Worm (Caenorhabditis elegans) whole organism, L2 larva: ENCODE results near the gene ZK673.5.

Experiments
- C34F6.9 ChIP-seq: fragments of 150-350 bp; optimal IDR thresholded peaks from 2 replicates; lab custom pipeline; 2014; ENCODE audit warnings: missing biosample characterization, missing genetic modification characterization
- F13H6.1 ChIP-seq: sonication (generic microtip); optimal IDR thresholded peaks from 2 replicates; lab custom pipeline; 2016; ENCODE audit warnings: missing genetic modification characterization, missing compliant biosample characterization
- R02D3.7 ChIP-seq: fragments of 150-350 bp; optimal IDR thresholded peaks from 2 replicates; lab custom pipeline; 2014; ENCODE audit warnings: missing biosample characterization, missing genetic modification characterization
- Y55F3AM.14 ChIP-seq: fragments of 200-800 bp; sonication (Bioruptor generic); optimal IDR thresholded peaks from 2 replicates; lab custom pipeline; 2018; ENCODE audit warnings: mild to moderate bottlenecking, missing genetic modification characterization, missing compliant biosample characterization
- ZK546.5 ChIP-seq: sonication (generic microtip); optimal IDR thresholded peaks from 2 replicates; lab custom pipeline; 2017; ENCODE audit warnings: missing biosample characterization, missing genetic modification characterization
- alr-1 ChIP-seq: fragments of 150-350 bp; optimal IDR thresholded peaks from 2 replicates; lab custom pipeline; 2014; ENCODE audit warnings: missing biosample characterization, missing genetic modification characterization
- ama-1 ChIP-seq: fragments of 150-350 bp; optimal IDR thresholded peaks from 2 replicates; lab custom pipeline; 2018; ENCODE audit warnings: inconsistent platforms
- blmp-1 ChIP-seq: sonication (generic microtip); optimal IDR thresholded peaks from 2 replicates; lab custom pipeline; 2017; ENCODE audit warnings: missing genetic modification characterization, mild to moderate bottlenecking, missing compliant biosample characterization, antibody characterized with exemption, moderate library complexity; ENCODE audit not compliant: insufficient read depth
- ceh-16 ChIP-seq: fragments of 150-350 bp; optimal IDR thresholded peaks from 2 replicates; lab custom pipeline; 2014; ENCODE audit warnings: missing biosample characterization, missing genetic modification characterization
- crh-2 ChIP-seq: sonication (generic microtip); optimal IDR thresholded peaks from 2 replicates; lab custom pipeline; 2017; ENCODE audit warnings: missing biosample characterization, missing genetic modification characterization
- dmd-4 ChIP-seq: sonication (generic microtip); optimal IDR thresholded peaks from 2 replicates; lab custom pipeline; 2017; ENCODE audit warnings: missing biosample characterization, missing genetic modification characterization
- egl-27 ChIP-seq: sonication (generic microtip); optimal IDR thresholded peaks from 3 replicates; lab custom pipeline; 2017; ENCODE audit warnings: missing biosample characterization, missing genetic modification reagents, missing genetic modification characterization
- elt-1 ChIP-seq: fragments of 150-350 bp; optimal IDR thresholded peaks from 2 replicates; lab custom pipeline; 2014; ENCODE audit warnings: missing biosample characterization, missing genetic modification characterization
- elt-3 ChIP-seq: sonication (generic microtip); optimal IDR thresholded peaks from 2 replicates; lab custom pipeline; 2017; ENCODE audit warnings: missing biosample characterization, missing genetic modification characterization
- fos-1 ChIP-seq: fragments of 150-350 bp; optimal IDR thresholded peaks from 2 replicates; lab custom pipeline; 2014; ENCODE audit warnings: missing biosample characterization, missing genetic modification characterization
- gmeb-1 ChIP-seq: fragments of 150-350 bp; optimal IDR thresholded peaks from 2 replicates; lab custom pipeline; 2014; ENCODE audit warnings: missing biosample characterization, missing genetic modification characterization
- lin-13 ChIP-seq: fragments of 150-350 bp; optimal IDR thresholded peaks from 2 replicates; lab custom pipeline; 2014; ENCODE audit warnings: missing biosample characterization, missing genetic modification reagents, missing genetic modification characterization
- lin-39 ChIP-seq: fragments of 150-350 bp; optimal IDR thresholded peaks from 2 replicates; lab custom pipeline; 2014; ENCODE audit warnings: missing biosample characterization, missing genetic modification reagents, missing genetic modification characterization
- lsy-2 ChIP-seq, 2 experiments: fragments of 150-350 bp in 1 of 2; sonication (generic microtip) in 1 of 2; optimal IDR thresholded peaks; 2 replicates each; lab custom pipeline; 2014 to 2017; ENCODE audit warnings: missing biosample characterization in 2 of 2, missing genetic modification characterization in 2 of 2
- mab-5 ChIP-seq: fragments of 150-350 bp; optimal IDR thresholded peaks from 2 replicates; lab custom pipeline; 2014; ENCODE audit warnings: missing biosample characterization, missing genetic modification characterization
- mbf-1 ChIP-seq: sonication (generic microtip); optimal IDR thresholded peaks from 2 replicates; lab custom pipeline; 2017; ENCODE audit warnings: missing biosample characterization, missing genetic modification characterization
- mdl-1 ChIP-seq, 2 experiments: fragments of 150-350 bp in 1 of 2; sonication (generic microtip) in 1 of 2; optimal IDR thresholded peaks; 2 replicates each; lab custom pipeline; 2017; ENCODE audit warnings: missing biosample characterization in 2 of 2, missing genetic modification characterization in 2 of 2
- nhr-10 ChIP-seq: sonication (generic microtip); optimal IDR thresholded peaks from 2 replicates; lab custom pipeline; 2017; ENCODE audit warnings: missing biosample characterization, missing genetic modification characterization
- nhr-11 ChIP-seq: fragments of 150-350 bp; optimal IDR thresholded peaks from 2 replicates; lab custom pipeline; 2014; ENCODE audit warnings: missing biosample characterization, missing genetic modification characterization
- nhr-12 ChIP-seq: fragments of 150-350 bp; optimal IDR thresholded peaks from 2 replicates; lab custom pipeline; 2014; ENCODE audit warnings: missing biosample characterization, missing genetic modification characterization
- nhr-129 ChIP-seq: fragments of 150-350 bp; optimal IDR thresholded peaks from 2 replicates; lab custom pipeline; 2014; ENCODE audit warnings: missing biosample characterization, missing genetic modification characterization
- nhr-21 ChIP-seq: fragments of 150-350 bp; optimal IDR thresholded peaks from 2 replicates; lab custom pipeline; 2014; ENCODE audit warnings: missing biosample characterization, missing genetic modification characterization
- nhr-237 ChIP-seq: fragments of 150-350 bp; optimal IDR thresholded peaks from 2 replicates; lab custom pipeline; 2014; ENCODE audit warnings: missing biosample characterization, missing genetic modification characterization
- nhr-25 ChIP-seq: fragments of 150-350 bp; sonication (generic microtip); optimal IDR thresholded peaks from 3 replicates; lab custom pipeline; 2014; ENCODE audit warnings: missing biosample characterization, missing genetic modification characterization
- nhr-6 ChIP-seq: fragments of 150-350 bp; optimal IDR thresholded peaks from 2 replicates; lab custom pipeline; 2014; ENCODE audit warnings: missing biosample characterization, missing genetic modification characterization
- nhr-77 ChIP-seq: fragments of 150-350 bp; optimal IDR thresholded peaks from 2 replicates; lab custom pipeline; 2014; ENCODE audit warnings: missing biosample characterization, missing genetic modification characterization
- peb-1 ChIP-seq: fragments of 150-350 bp; optimal IDR thresholded peaks from 2 replicates; lab custom pipeline; 2014; ENCODE audit warnings: missing biosample characterization, missing genetic modification characterization
- sem-4 ChIP-seq: fragments of 150-350 bp; optimal IDR thresholded peaks from 2 replicates; lab custom pipeline; 2014; ENCODE audit warnings: missing biosample characterization, missing genetic modification reagents, missing genetic modification characterization
- skn-1 ChIP-seq: sonication (generic microtip); optimal IDR thresholded peaks from 2 replicates; lab custom pipeline; 2017; ENCODE audit warnings: missing biosample characterization, missing genetic modification characterization
- sma-3 ChIP-seq: sonication (generic microtip); optimal IDR thresholded peaks from 2 replicates; lab custom pipeline; 2016; ENCODE audit warnings: missing genetic modification reagents, missing genetic modification characterization, missing compliant biosample characterization
- sma-9 ChIP-seq, 2 experiments: fragments of 150-350 bp in 1 of 2; sonication (generic microtip) in 1 of 2; optimal IDR thresholded peaks; 2 replicates each; lab custom pipeline; 2014 to 2016; ENCODE audit warnings: missing genetic modification characterization in 2 of 2, mild to moderate bottlenecking in 1 of 2, missing biosample characterization in 1 of 2, missing compliant biosample characterization in 1 of 2, missing genetic modification reagents in 1 of 2, moderate library complexity in 1 of 2
- snpc-4 ChIP-seq: fragments of 150-350 bp; optimal IDR thresholded peaks from 2 replicates; lab custom pipeline; 2014; ENCODE audit warnings: missing biosample characterization, missing genetic modification characterization
- unc-39 ChIP-seq: fragments of 150-350 bp; optimal IDR thresholded peaks from 2 replicates; lab custom pipeline; 2014; ENCODE audit warnings: missing biosample characterization, missing genetic modification characterization
- unc-55 ChIP-seq: fragments of 150-350 bp; sonication (generic microtip); optimal IDR thresholded peaks from 3 replicates; lab custom pipeline; 2014; ENCODE audit warnings: missing biosample characterization, missing genetic modification reagents, missing genetic modification characterization
- zag-1 ChIP-seq: fragments of 150-350 bp; optimal IDR thresholded peaks from 2 replicates; lab custom pipeline; 2014; ENCODE audit warnings: missing biosample characterization, missing genetic modification characterization
- ztf-1 ChIP-seq: fragments of 200-800 bp; sonication (Bioruptor generic); conservative IDR thresholded peaks from 2 replicates; pipeline ENCODE4 v1.3.6; 2022; ENCODE audit warnings: missing genetic modification characterization, missing compliant biosample characterization
- ztf-4 ChIP-seq: fragments of 150-350 bp; optimal IDR thresholded peaks from 2 replicates; lab custom pipeline; 2014; ENCODE audit warnings: missing biosample characterization, missing genetic modification characterization

The ZK673.5 gene

DNA sequence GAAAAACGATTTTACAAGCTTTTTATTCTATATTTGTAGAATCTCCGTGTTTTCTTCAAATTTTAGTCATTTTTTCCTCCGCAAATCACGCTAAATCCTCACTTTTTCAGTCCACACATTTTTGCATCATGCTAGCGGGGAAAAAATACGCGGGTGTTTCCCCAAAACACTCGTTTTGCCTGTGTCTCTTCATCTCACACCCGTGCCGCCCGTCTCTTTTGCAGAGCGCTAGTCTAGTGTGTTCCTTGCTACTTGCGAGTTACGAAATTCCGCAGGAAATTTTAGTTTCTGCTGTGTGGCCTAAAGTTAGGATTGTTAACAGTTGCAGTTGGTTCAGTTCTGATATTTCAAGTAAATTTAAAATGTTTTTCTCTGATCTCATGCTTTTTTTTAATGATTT is 15.6 kb upstream of the ZK673.5 start (continued):
- TF ChIP-seq snpc-4 (no peak), lin-39 (tag; lab: Kevin White, UChicago) (no peak), nhr-129 (peak; percentile 97), mbf-1 (no peak), sma-9 (GFP tag; optimal IDR thresholded peaks at IDR 0.05; lab: Kevin White, UChicago) (peak; percentile 83), sma-9 (tag; optimal IDR thresholded peaks at IDR 0.05; lab: Kevin White, UChicago) (no peak), unc-39 (tag; lab: Kevin White, UChicago) (no peak), nhr-25 (tag; lab: Kevin White, UChicago) (no peak), Y55F3AM.14 (GFP tag; lab: Kevin White, UChicago) (no peak)

DNA sequence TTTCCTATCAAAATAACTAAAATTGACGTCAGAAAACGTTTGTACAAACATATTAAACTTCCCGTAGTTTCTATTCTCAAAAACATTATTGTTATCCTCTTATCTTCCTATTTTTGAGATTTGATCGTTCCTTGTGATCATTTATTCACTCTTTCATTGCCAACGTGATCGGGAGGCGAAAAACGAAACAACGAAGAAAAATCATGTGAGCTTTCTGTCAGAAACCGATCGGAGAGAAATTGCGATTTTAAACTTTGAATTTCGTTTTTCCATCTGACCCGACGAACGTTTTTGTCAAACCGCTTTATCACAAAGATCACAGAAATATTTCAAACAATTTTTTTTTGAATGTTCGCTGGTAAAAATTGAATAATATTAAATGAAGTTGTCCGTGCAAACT is 15.0 kb upstream of the ZK673.5 start:
- peak; percentile 15 for TF ChIP-seq C34F6.9 (tag; lab: Kevin White, UChicago)
- TF ChIP-seq sem-4 = peak; percentile 21
- peak; percentile 48 for TF ChIP-seq nhr-21 (tag; lab: Kevin White, UChicago)
- TF ChIP-seq nhr-25 (tag; lab: Kevin White, UChicago) = peak; percentile 23
- TF ChIP-seq crh-2 (tag; lab: Kevin White, UChicago) = peak; percentile 59
- TF ChIP-seq gmeb-1 = no peak
- no peak for TF ChIP-seq ceh-16 (tag; lab: Kevin White, UChicago)
- TF ChIP-seq nhr-6 (tag; lab: Kevin White, UChicago) = peak; percentile 48
- TF ChIP-seq lsy-2 (tag; optimal IDR thresholded peaks at IDR 0.05; lab: Kevin White, UChicago) = peak in 1 of 2 experiments; percentile 19
- peak; percentile 41 for TF ChIP-seq sma-3
- peak; percentile 54 for TF ChIP-seq ama-1
- TF ChIP-seq nhr-77 (tag; lab: Kevin White, UChicago) = no peak
- TF ChIP-seq blmp-1 (tag; lab: Kevin White, UChicago) = peak; percentile 61
- no peak for TF ChIP-seq egl-27 (tag; lab: Kevin White, UChicago)
- no peak for TF ChIP-seq mdl-1 (tag; optimal IDR thresholded peaks at IDR 0.05; lab: Kevin White, UChicago)
- peak; percentile 86 for TF ChIP-seq sma-9 (GFP tag; optimal IDR thresholded peaks at IDR 0.05; lab: Kevin White, UChicago)
- no peak for TF ChIP-seq sma-9 (tag; optimal IDR thresholded peaks at IDR 0.05; lab: Kevin White, UChicago)
- TF ChIP-seq zag-1 (tag; lab: Kevin White, UChicago) = no peak
- peak; percentile 43 for TF ChIP-seq ztf-4 (tag; lab: Kevin White, UChicago)
- TF ChIP-seq mbf-1 = no peak
- peak; percentile 83 for TF ChIP-seq nhr-129

ce11 chrII:10446814-10447213 is 14.5 kb upstream of the ZK673.5 start:
- TF ChIP-seq dmd-4 (tag; lab: Kevin White, UChicago) (no peak), nhr-11 (peak; percentile 3)
- TF ChIP-seq, all 48 proteins: peak for 1

DNA sequence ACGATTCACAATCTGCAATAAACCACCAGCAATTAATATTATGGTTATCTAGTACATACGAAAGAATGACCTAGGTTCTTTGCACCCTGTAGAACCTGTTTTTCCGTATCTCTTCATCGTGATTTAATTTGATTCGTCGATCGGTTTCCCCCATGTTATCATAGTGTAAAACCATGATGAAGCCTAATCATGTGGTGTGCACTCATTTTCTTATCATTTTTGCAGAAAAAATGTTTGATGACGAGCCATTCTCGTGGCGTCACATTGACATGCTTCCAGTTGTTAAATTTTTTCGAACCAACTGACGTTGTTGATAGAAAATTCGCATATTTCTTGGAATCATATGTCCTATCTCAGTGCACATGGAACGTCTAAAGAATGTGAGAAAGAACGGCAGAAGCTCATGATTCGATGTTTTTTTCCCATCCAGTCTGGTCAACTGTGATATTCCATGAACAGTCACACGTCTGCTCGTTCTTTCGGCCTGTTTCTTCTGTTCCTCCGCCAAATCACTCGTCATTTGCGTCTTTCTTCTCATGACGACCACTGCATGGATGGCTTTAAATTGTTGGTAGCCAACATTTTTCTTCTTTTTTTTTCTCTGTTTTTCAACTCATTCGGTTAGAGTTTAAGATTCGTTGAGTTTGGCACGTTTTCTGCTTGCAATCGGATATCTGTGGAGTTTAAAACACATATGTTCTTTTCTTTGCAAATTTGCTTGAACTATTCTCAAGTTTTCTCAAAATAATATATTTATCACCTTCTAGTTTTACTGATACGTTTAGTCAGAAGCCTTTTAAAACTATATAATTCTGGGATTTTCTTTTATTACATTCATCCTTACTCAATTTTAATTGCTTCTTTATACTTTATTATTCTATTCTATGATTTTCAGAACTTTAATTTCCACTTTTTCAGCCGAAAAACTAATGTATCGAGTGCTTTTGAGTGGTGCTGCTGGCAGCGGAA is 13.7 kb upstream of the ZK673.5 start, which contains the start of gene ZK673.2:
ZK673.2 (plus strand) TSS at position 919 of the 969 bp plus-strand sequence.
- TF ChIP-seq F13H6.1 (tag; lab: Kevin White, UChicago) (peak; percentile 12), ceh-16 (tag; lab: Kevin White, UChicago) (no peak), ama-1 (peak; percentile 6), lin-39 (tag; lab: Kevin White, UChicago) (no peak), mdl-1 (tag; optimal IDR thresholded peaks at IDR 0.05; lab: Kevin White, UChicago) (peak in 1 of 2 experiments; percentile 68), ZK546.5 (no peak), fos-1 (peak; percentile 85), nhr-25 (tag; lab: Kevin White, UChicago) (peak; percentile 88), elt-3 (tag; lab: Kevin White, UChicago) (no peak), mab-5 (no peak), crh-2 (tag; lab: Kevin White, UChicago) (peak; percentile 60), elt-1 (tag; lab: Kevin White, UChicago) (no peak), nhr-21 (tag; lab: Kevin White, UChicago) (peak; percentile 83), unc-39 (tag; lab: Kevin White, UChicago) (no peak), blmp-1 (tag; lab: Kevin White, UChicago) (peak; percentile 45), lsy-2 (tag; optimal IDR thresholded peaks at IDR 0.05; lab: Kevin White, UChicago) (peak in 1 of 2 experiments; percentile 32), lin-13 (no peak), zag-1 (tag; lab: Kevin White, UChicago) (no peak), sem-4 (no peak), R02D3.7 (tag; lab: Kevin White, UChicago) (no peak), peb-1 (tag; lab: Kevin White, UChicago) (no peak), unc-55 (no peak), gmeb-1 (peak; percentile 71), Y55F3AM.14 (GFP tag; lab: Kevin White, UChicago) (peak; percentile 55), nhr-129 (peak; percentile 56), nhr-12 (tag; lab: Kevin White, UChicago) (no peak), sma-9 (GFP tag; optimal IDR thresholded peaks at IDR 0.05; lab: Kevin White, UChicago) (peak; percentile 79), sma-9 (tag; optimal IDR thresholded peaks at IDR 0.05; lab: Kevin White, UChicago) (no peak), alr-1 (no peak), nhr-10 (tag; lab: Kevin White, UChicago) (no peak), sma-3 (peak; percentile 62), ztf-1 (no peak), skn-1 (tag; lab: Kevin White, UChicago) (no peak), nhr-237 (no peak), ztf-4 (tag; lab: Kevin White, UChicago) (no peak), snpc-4 (no peak)
